Fruit fly (Drosophila melanogaster): Measurements from ENCODE around the gene cass.

cass gene

DNA sequence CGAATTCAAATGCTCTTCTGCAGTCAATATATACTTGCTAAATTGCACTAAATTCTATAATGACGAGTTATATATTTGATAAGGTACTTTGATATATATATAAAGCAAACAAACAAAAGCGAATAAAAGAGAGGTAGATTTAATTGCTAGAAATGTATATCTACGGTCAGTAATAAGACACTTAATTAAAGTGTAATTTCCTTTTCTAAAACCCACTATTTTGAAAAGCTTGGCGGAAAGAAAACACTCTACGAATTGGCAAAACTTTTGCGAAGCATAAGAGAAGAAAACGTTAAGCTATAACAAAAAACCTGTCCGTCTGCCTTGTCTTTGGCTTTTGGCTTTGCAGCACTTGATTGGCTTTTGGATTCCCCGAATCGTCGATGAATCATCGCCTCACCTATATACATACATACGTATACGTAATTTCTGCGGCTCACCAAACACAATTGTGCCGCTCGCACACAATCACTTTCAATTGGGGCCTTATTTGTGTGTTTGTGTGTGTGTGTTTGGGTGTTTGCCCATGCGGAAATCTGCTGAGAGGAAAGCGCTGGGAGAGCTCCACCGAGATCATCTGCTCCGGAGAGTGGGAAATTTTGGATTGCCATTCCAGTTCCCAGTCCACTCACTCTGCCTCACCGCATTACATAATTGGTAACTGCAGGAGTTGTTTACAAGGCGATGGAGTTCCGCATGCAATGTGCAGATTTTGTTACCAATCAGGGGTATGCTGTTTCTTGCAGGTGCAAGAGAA, 46.9 kb downstream of the cass start:
- no peak for TF ChIP-seq CG5204 (GFP tag; optimal IDR thresholded peaks at IDR 0.05)
- peak; percentile 54 for TF ChIP-seq kay (GFP tag; ENCODE audit: borderline replicate concordance)
- no peak for TF ChIP-seq toe (GFP tag; optimal IDR thresholded peaks at IDR 0.05)

DNA sequence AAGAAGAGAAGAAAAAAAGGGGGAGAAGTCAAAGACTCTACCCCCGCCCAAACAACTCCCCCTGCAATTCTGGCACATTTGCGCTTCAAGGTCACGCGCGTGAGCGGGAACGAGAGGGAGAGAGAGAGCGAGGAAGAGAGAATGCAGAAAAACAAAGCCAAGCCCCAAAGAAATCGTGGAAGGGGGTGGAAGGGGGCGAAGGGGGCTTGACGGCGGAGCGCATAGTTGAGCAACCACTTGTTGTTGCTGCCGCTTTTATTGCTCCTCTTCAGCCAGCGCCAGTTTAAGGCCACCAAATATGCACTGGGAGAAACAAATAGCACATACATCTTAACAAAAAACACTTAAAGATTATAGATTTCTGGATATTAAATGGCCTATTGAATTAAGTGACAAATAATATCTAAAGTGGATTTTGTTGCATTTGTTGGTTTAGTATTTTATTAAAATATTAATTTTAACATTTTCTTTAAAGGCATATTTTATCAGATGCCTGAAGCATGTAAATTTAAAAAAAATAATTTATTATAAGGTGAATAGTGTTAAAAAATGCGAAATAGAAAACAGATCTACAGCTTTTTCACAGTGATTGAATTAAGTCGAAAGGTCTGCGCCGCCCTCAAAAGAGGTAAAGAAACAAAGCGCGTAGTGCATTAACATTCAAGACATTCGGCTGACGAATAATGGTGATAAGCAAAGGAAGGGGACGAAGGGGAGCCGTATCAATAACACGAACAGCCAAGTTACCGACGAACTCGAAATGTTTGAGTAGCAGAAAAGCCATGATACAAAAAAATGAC, 47.7 kb downstream of the cass start:
- peak; percentile 85 for TF ChIP-seq pad (GFP tag; optimal IDR thresholded peaks at IDR 0.05)
- peak; percentile 93 for TF ChIP-seq CG7101 (tag; optimal IDR thresholded peaks at IDR 0.05)
- peak; percentile 19 for TF ChIP-seq Hr96 (GFP tag; optimal IDR thresholded peaks at IDR 0.05)
- TF ChIP-seq Crg-1 (GFP tag; optimal IDR thresholded peaks at IDR 0.05) = peak; percentile 31
- TF ChIP-seq tj (GFP tag; optimal IDR thresholded peaks at IDR 0.05) = peak; percentile 76
- TF ChIP-seq CG14711 (tag; optimal IDR thresholded peaks at IDR 0.05) = peak; percentile 91
- TF ChIP-seq cic (GFP tag; optimal IDR thresholded peaks at IDR 0.05) = no peak
- peak; percentile 88 for TF ChIP-seq Mnt (GFP tag; optimal IDR thresholded peaks at IDR 0.05)
- TF ChIP-seq CG7045 (GFP tag; optimal IDR thresholded peaks at IDR 0.05) = peak; percentile 65
- TF ChIP-seq kay (GFP tag; ENCODE audit: borderline replicate concordance) = peak; percentile 22
- TF ChIP-seq bab1 (GFP tag; optimal IDR thresholded peaks at IDR 0.05) = peak; percentile 8
- TF ChIP-seq CG12768 (GFP tag; optimal IDR thresholded peaks at IDR 0.05) = peak; percentile 84
- TF ChIP-seq toe (GFP tag; optimal IDR thresholded peaks at IDR 0.05) = no peak
- peak; percentile 86 for TF ChIP-seq CG33017 (tag; optimal IDR thresholded peaks at IDR 0.05)
- TF ChIP-seq CG5204 (GFP tag; optimal IDR thresholded peaks at IDR 0.05) = peak; percentile 54
- peak; percentile 91 for TF ChIP-seq CG11617 (GFP tag; optimal IDR thresholded peaks at IDR 0.05)
- peak; percentile 44 for TF ChIP-seq CG1620 (GFP tag; optimal IDR thresholded peaks at IDR 0.05)
- peak; percentile 70 for TF ChIP-seq ovo (GFP tag; optimal IDR thresholded peaks at IDR 0.05)
- TF ChIP-seq Clk (GFP tag; optimal IDR thresholded peaks at IDR 0.05) = peak; percentile 73
- no peak for TF ChIP-seq cnc (optimal IDR thresholded peaks at IDR 0.05)

dm6 chr2L:17427929-17428456, 49.7 kb downstream of the cass start:
- TF ChIP-seq pad (GFP tag; optimal IDR thresholded peaks at IDR 0.05) = peak; percentile 4
- TF ChIP-seq CG5204 (GFP tag; optimal IDR thresholded peaks at IDR 0.05) = no peak
- no peak for TF ChIP-seq Clk (GFP tag; optimal IDR thresholded peaks at IDR 0.05)
- TF ChIP-seq Hr96 (GFP tag; optimal IDR thresholded peaks at IDR 0.05) = peak; percentile 1
- no peak for TF ChIP-seq CG1620 (GFP tag; optimal IDR thresholded peaks at IDR 0.05)
- peak; percentile 93 for TF ChIP-seq cic (GFP tag; optimal IDR thresholded peaks at IDR 0.05)
- TF ChIP-seq CG11617 (GFP tag; optimal IDR thresholded peaks at IDR 0.05) = peak; percentile 21
- TF ChIP-seq CG33017 (tag; optimal IDR thresholded peaks at IDR 0.05) = peak; percentile 58
- no peak for TF ChIP-seq ovo (GFP tag; optimal IDR thresholded peaks at IDR 0.05)
- peak; percentile 26 for TF ChIP-seq toe (GFP tag; optimal IDR thresholded peaks at IDR 0.05)
- no peak for TF ChIP-seq bab1 (GFP tag; optimal IDR thresholded peaks at IDR 0.05)
- TF ChIP-seq CG12768 (GFP tag; optimal IDR thresholded peaks at IDR 0.05) = peak; percentile 47
- TF ChIP-seq CG7101 (tag; optimal IDR thresholded peaks at IDR 0.05) = peak; percentile 28
- TF ChIP-seq cnc (optimal IDR thresholded peaks at IDR 0.05) = no peak
- TF ChIP-seq CG7045 (GFP tag; optimal IDR thresholded peaks at IDR 0.05) = no peak
- TF ChIP-seq Crg-1 (GFP tag; optimal IDR thresholded peaks at IDR 0.05) = peak; percentile 28
- peak; percentile 94 for TF ChIP-seq kay (GFP tag; ENCODE audit: borderline replicate concordance)
- TF ChIP-seq CG14711 (tag; optimal IDR thresholded peaks at IDR 0.05) = peak; percentile 22
- peak; percentile 84 for TF ChIP-seq Mnt (GFP tag; optimal IDR thresholded peaks at IDR 0.05)
- TF ChIP-seq tj (GFP tag; optimal IDR thresholded peaks at IDR 0.05) = peak; percentile 45

DNA sequence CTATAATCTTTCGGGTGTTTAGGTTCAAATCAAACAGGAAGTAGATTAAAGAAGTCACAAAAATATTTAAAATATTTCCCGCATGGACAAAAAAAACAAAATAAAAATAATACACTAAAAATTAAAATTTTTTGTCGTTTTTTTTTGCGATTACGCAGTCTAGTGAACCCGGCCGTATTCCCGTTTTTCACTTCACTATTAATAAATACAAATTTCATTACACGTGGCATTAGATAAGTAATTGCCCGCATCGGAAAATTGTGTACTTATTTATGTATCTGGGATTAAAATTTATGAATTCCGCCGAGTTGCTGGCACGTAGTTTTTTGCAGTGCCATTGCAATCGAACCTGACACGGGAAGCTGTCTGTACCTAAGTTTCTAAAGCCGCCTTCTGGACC, 50.5 kb downstream of the cass start:
- no peak for TF ChIP-seq bab1 (GFP tag; optimal IDR thresholded peaks at IDR 0.05)
- TF ChIP-seq kay (GFP tag; ENCODE audit: borderline replicate concordance) = no peak
- TF ChIP-seq toe (GFP tag; optimal IDR thresholded peaks at IDR 0.05) = no peak
- no peak for TF ChIP-seq Crg-1 (GFP tag; optimal IDR thresholded peaks at IDR 0.05)
- TF ChIP-seq CG5204 (GFP tag; optimal IDR thresholded peaks at IDR 0.05) = peak; percentile 58
- no peak for TF ChIP-seq ovo (GFP tag; optimal IDR thresholded peaks at IDR 0.05)
- TF ChIP-seq CG7101 (tag; optimal IDR thresholded peaks at IDR 0.05) = peak; percentile 24
- no peak for TF ChIP-seq cnc (optimal IDR thresholded peaks at IDR 0.05)
- TF ChIP-seq CG7045 (GFP tag; optimal IDR thresholded peaks at IDR 0.05) = peak; percentile 30
- peak; percentile 31 for TF ChIP-seq CG11617 (GFP tag; optimal IDR thresholded peaks at IDR 0.05)
- TF ChIP-seq Clk (GFP tag; optimal IDR thresholded peaks at IDR 0.05) = no peak
- peak; percentile 19 for TF ChIP-seq tj (GFP tag; optimal IDR thresholded peaks at IDR 0.05)
- peak; percentile 52 for TF ChIP-seq CG12768 (GFP tag; optimal IDR thresholded peaks at IDR 0.05)
- TF ChIP-seq CG1620 (GFP tag; optimal IDR thresholded peaks at IDR 0.05) = no peak
- no peak for TF ChIP-seq Hr96 (GFP tag; optimal IDR thresholded peaks at IDR 0.05)
- TF ChIP-seq pad (GFP tag; optimal IDR thresholded peaks at IDR 0.05) = no peak
- peak; percentile 28 for TF ChIP-seq CG14711 (tag; optimal IDR thresholded peaks at IDR 0.05)
- no peak for TF ChIP-seq cic (GFP tag; optimal IDR thresholded peaks at IDR 0.05)
- TF ChIP-seq Mnt (GFP tag; optimal IDR thresholded peaks at IDR 0.05) = no peak
- peak; percentile 65 for TF ChIP-seq CG33017 (tag; optimal IDR thresholded peaks at IDR 0.05)

DNA sequence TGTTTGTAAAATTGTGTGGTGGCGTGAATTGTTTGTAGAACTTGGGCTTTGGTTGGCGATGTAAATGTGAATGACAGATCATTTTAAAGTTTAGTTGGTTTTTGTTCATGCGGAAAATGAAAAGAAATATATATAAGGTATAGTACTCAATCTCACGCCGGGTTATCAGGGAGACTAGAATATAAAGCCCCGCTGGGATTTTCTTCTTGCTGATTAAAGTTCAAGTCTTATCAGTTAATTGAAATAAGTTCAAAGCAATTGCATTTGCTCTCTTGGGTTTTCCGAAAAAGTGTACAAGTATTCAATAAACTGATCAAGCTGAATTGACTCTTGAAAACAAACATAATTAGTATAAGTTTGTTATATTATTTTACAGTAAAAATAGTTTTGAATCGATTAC, 52.3 kb downstream of the cass start:
- no peak for TF ChIP-seq toe (GFP tag; optimal IDR thresholded peaks at IDR 0.05)
- TF ChIP-seq CG11617 (GFP tag; optimal IDR thresholded peaks at IDR 0.05) = no peak
- peak; percentile 3 for TF ChIP-seq kay (GFP tag; ENCODE audit: borderline replicate concordance)
